Fruit fly (Drosophila melanogaster): Measurements from ENCODE around the gene Cog8.

- TF ChIP-seq CG6765 (GFP tag; optimal IDR thresholded peaks at IDR 0.05) (no peak), CG8359 (GFP tag; optimal IDR thresholded peaks at IDR 0.05; ENCODE audit: borderline replicate concordance) (no peak), twi (tag; optimal IDR thresholded peaks at IDR 0.05) (no peak), HLHmδ (GFP tag; optimal IDR thresholded peaks at IDR 0.05) (no peak), CG2202 (tag; optimal IDR thresholded peaks at IDR 0.05) (no peak), Hr39 (optimal IDR thresholded peaks at IDR 0.05) (no peak), so (GFP tag; IDR thresholded peaks at IDR 0.05) (no peak), her (GFP tag; optimal IDR thresholded peaks at IDR 0.05) (no peak), esg (GFP tag; conservative IDR thresholded peaks at IDR 0.05) (no peak)
These were observed 4.8 kb downstream of the Cog8 start for dm6 chr2L:11493933-11494332.
